Fruit fly (Drosophila melanogaster) whole organism, pupa: ENCODE results near the gene CG46306.

ENCODE experiments used
- CG12605 ChIP-seq: fragments of 200-800 bp; sonication (Bioruptor generic); IDR thresholded peaks from 2 replicates; pipeline ENCODE4 v1.3.6; 2022; ENCODE audit warnings: missing biosample characterization, missing genetic modification characterization
- CG32121 ChIP-seq: fragments of 200-800 bp; sonication (Bioruptor generic); IDR thresholded peaks from 2 replicates; pipeline ENCODE4 v1.3.6; 2022; ENCODE audit warnings: missing biosample characterization, missing genetic modification characterization
- CG9948 ChIP-seq: fragments of 200-800 bp; sonication (Bioruptor generic); optimal IDR thresholded peaks from 2 replicates; lab custom pipeline; 2018; ENCODE audit warnings: missing biosample characterization, mild to moderate bottlenecking, missing genetic modification characterization, moderate library complexity
- D1 ChIP-seq: fragments of 200-800 bp; sonication (Bioruptor generic); optimal IDR thresholded peaks from 2 replicates; lab custom pipeline; 2018; ENCODE audit warnings: missing biosample characterization, mild to moderate bottlenecking, missing genetic modification characterization, moderate library complexity

DNA sequence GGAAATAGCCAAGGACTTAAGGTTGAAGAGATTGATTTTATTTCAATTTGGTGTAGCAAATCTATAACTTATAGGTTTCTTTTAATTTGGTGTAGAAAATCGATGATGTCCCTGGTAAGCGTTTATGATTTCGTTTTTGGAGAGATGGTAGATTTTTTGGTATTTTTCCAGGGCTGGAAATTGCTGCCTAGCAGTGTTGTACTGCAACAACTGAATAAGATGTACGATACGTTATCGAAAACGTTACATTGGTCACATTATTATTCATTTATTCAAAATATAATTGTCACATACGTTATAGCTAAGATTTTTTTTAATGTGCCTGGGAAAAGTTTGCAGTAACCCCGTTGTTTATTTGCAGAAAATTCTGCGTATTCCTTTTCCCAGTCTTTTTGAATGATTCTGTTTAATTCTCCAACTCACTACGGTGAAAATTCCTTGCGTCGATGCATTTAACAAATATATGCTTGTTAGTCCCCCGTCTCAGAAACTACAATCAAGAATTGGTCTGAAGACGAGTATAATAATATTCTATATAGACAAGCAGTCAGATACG, 48.4 kb downstream of the CG46306 start, which contains the start of the genes CG9609 and Sap30:
- TF ChIP-seq CG32121 (GFP tag; lab: Robert Waterston, UW) = no peak
- no peak for TF ChIP-seq D1 (tag; lab: Kevin White, UChicago)
- TF ChIP-seq CG9948 (tag; lab: Kevin White, UChicago) = no peak
- TF ChIP-seq CG12605 (GFP tag; lab: Robert Waterston, UW) = no peak
